Worm (Caenorhabditis elegans) whole organism, late embryonic: ENCODE data around the gene nprt-1.

ENCODE experiments used
- F13H6.1 ChIP-seq: sonication (generic microtip); optimal IDR thresholded peaks from 2 replicates; lab custom pipeline; 2016; ENCODE audit warnings: missing genetic modification characterization, missing compliant biosample characterization
- T23F11.4 ChIP-seq: fragments of 200-800 bp; sonication (Bioruptor generic); optimal IDR thresholded peaks from 2 replicates; lab custom pipeline; 2018; ENCODE audit warnings: mild to moderate bottlenecking, missing genetic modification characterization, missing compliant biosample characterization
- Y22D7AL.16 ChIP-seq: sonication (generic microtip); optimal IDR thresholded peaks from 2 replicates; lab custom pipeline; 2016; ENCODE audit warnings: missing genetic modification characterization, missing compliant biosample characterization
- ahr-1 ChIP-seq: sonication (generic microtip); optimal IDR thresholded peaks from 2 replicates; lab custom pipeline; 2016; ENCODE audit warnings: missing genetic modification characterization, missing compliant biosample characterization
- ceh-22 ChIP-seq: sonication (generic microtip); optimal IDR thresholded peaks from 2 replicates; lab custom pipeline; 2017; ENCODE audit warnings: missing biosample characterization, missing genetic modification characterization
- ceh-31 ChIP-seq: sonication (generic microtip); optimal IDR thresholded peaks from 2 replicates; lab custom pipeline; 2016; ENCODE audit warnings: missing genetic modification characterization, missing compliant biosample characterization
- ceh-34 ChIP-seq: sonication (generic microtip); optimal IDR thresholded peaks from 2 replicates; lab custom pipeline; 2016; ENCODE audit warnings: mild to moderate bottlenecking, missing genetic modification characterization, missing compliant biosample characterization
- ceh-45 ChIP-seq: fragments of 200-800 bp; sonication (Bioruptor generic); IDR thresholded peaks from 2 replicates; pipeline ENCODE4 v1.3.6; 2022; ENCODE audit warnings: missing genetic modification reagents, missing genetic modification characterization, missing compliant biosample characterization
- ceh-48 ChIP-seq: sonication (generic microtip); optimal IDR thresholded peaks from 2 replicates; lab custom pipeline; 2016; ENCODE audit warnings: missing genetic modification characterization, inconsistent platforms, missing compliant biosample characterization
- che-1 ChIP-seq: sonication (generic microtip); optimal IDR thresholded peaks from 2 replicates; lab custom pipeline; 2016; ENCODE audit warnings: mild to moderate bottlenecking, missing genetic modification characterization, missing compliant biosample characterization
- dve-1 ChIP-seq: sonication (generic microtip); optimal IDR thresholded peaks from 2 replicates; lab custom pipeline; 2017; ENCODE audit warnings: antibody characterized with exemption, mild to moderate bottlenecking, missing genetic modification characterization, missing compliant biosample characterization
- eyg-1 ChIP-seq: sonication (generic microtip); optimal IDR thresholded peaks from 2 replicates; lab custom pipeline; 2016; ENCODE audit warnings: missing genotype, missing genetic modification characterization, missing compliant biosample characterization
- fkh-10 ChIP-seq: fragments of 150-350 bp; optimal IDR thresholded peaks from 2 replicates; lab custom pipeline; 2014; ENCODE audit warnings: missing biosample characterization, missing genetic modification reagents, missing genetic modification characterization
- fkh-6 ChIP-seq: sonication (generic microtip); optimal IDR thresholded peaks from 2 replicates; lab custom pipeline; 2016; ENCODE audit warnings: missing genetic modification characterization, missing compliant biosample characterization
- hlh-13 ChIP-seq: fragments of 200-800 bp; sonication (Bioruptor generic); optimal IDR thresholded peaks from 2 replicates; lab custom pipeline; 2018; ENCODE audit warnings: mild to moderate bottlenecking, missing genetic modification characterization, missing compliant biosample characterization
- hlh-15 ChIP-seq: sonication (generic microtip); optimal IDR thresholded peaks from 2 replicates; lab custom pipeline; 2016; ENCODE audit warnings: missing genetic modification characterization, missing compliant biosample characterization
- hlh-6 ChIP-seq: sonication (generic microtip); optimal IDR thresholded peaks from 2 replicates; lab custom pipeline; 2016; ENCODE audit warnings: missing genotype, missing genetic modification characterization, missing compliant biosample characterization
- lim-6 ChIP-seq: sonication (generic microtip); optimal IDR thresholded peaks from 2 replicates; lab custom pipeline; 2016; ENCODE audit warnings: missing genetic modification characterization, missing compliant biosample characterization
- lin-11 ChIP-seq: fragments of 200-800 bp; sonication (Bioruptor generic); optimal IDR thresholded peaks from 2 replicates; lab custom pipeline; 2018; ENCODE audit warnings: mild to moderate bottlenecking, missing genetic modification characterization, missing compliant biosample characterization
- madf-2 ChIP-seq: sonication (generic microtip); optimal IDR thresholded peaks from 2 replicates; lab custom pipeline; 2017; ENCODE audit warnings: missing genetic modification characterization, missing compliant biosample characterization
- nfya-1 ChIP-seq: sonication (generic microtip); optimal IDR thresholded peaks from 2 replicates; lab custom pipeline; 2017; ENCODE audit warnings: missing genetic modification characterization, mild to moderate bottlenecking, missing compliant biosample characterization, antibody characterized with exemption, moderate library complexity
- nhr-232 ChIP-seq: sonication (generic microtip); optimal IDR thresholded peaks from 2 replicates; lab custom pipeline; 2016; ENCODE audit warnings: missing genetic modification characterization, missing compliant biosample characterization
- pag-3 ChIP-seq: sonication (generic microtip); optimal IDR thresholded peaks from 2 replicates; lab custom pipeline; 2016; ENCODE audit warnings: missing compliant biosample characterization, missing genetic modification characterization, borderline replicate concordance
- pat-9 ChIP-seq: fragments of 200-800 bp; sonication (Bioruptor generic); optimal IDR thresholded peaks from 2 replicates; lab custom pipeline; 2018; ENCODE audit warnings: mild to moderate bottlenecking, missing genetic modification characterization, moderate library complexity, missing compliant biosample characterization
- pha-2 ChIP-seq: sonication (generic microtip); optimal IDR thresholded peaks from 2 replicates; lab custom pipeline; 2017; ENCODE audit warnings: mild to moderate bottlenecking, missing genetic modification characterization, missing compliant biosample characterization
- pros-1 ChIP-seq: fragments of 150-350 bp; optimal IDR thresholded peaks from 2 replicates; lab custom pipeline; 2014; ENCODE audit warnings: missing biosample characterization, missing genetic modification reagents, missing genetic modification characterization
- sdc-2 ChIP-seq: sonication (generic microtip); optimal IDR thresholded peaks from 2 replicates; lab custom pipeline; 2016; ENCODE audit warnings: missing genotype, missing genetic modification characterization, missing compliant biosample characterization
- sox-2 ChIP-seq: fragments of 200-800 bp; sonication (Bioruptor generic); IDR thresholded peaks from 2 replicates; pipeline ENCODE4 v1.3.6; 2022; ENCODE audit warnings: missing genetic modification reagents, missing genetic modification characterization, missing compliant biosample characterization
- sox-4 ChIP-seq: sonication (generic microtip); optimal IDR thresholded peaks from 2 replicates; lab custom pipeline; 2017; ENCODE audit warnings: mild to moderate bottlenecking, missing genetic modification characterization, inconsistent platforms, missing compliant biosample characterization
- tbx-2 ChIP-seq: sonication (generic microtip); optimal IDR thresholded peaks from 2 replicates; lab custom pipeline; 2016; ENCODE audit warnings: missing genetic modification characterization, missing compliant biosample characterization
- ttx-3 ChIP-seq: sonication (generic microtip); optimal IDR thresholded peaks from 2 replicates; lab custom pipeline; 2016; ENCODE audit warnings: missing genetic modification reagents, missing genetic modification characterization, missing compliant biosample characterization
- unc-3 ChIP-seq, 2 experiments: fragments of 200-800 bp in 1 of 2; sonication (Bioruptor generic) in 1 of 2; sonication (generic microtip) in 1 of 2; conservative IDR thresholded peaks in 1 of 2; optimal IDR thresholded peaks in 1 of 2; 2 replicates each; pipeline versions ENCODE4 v1.3.6 to Lab custom; 2016 to 2022; ENCODE audit warnings: missing compliant biosample characterization in 2 of 2, missing genetic modification characterization in 2 of 2, missing genetic modification reagents in 1 of 2
- unc-42 ChIP-seq: sonication (generic microtip); optimal IDR thresholded peaks from 2 replicates; lab custom pipeline; 2016; ENCODE audit warnings: missing genotype, missing genetic modification characterization, missing compliant biosample characterization
- unc-55 ChIP-seq: sonication (generic microtip); optimal IDR thresholded peaks from 2 replicates; lab custom pipeline; 2017; ENCODE audit warnings: missing biosample characterization, missing genetic modification reagents, missing genetic modification characterization
- zip-5 ChIP-seq: sonication (generic microtip); optimal IDR thresholded peaks from 2 replicates; lab custom pipeline; 2016; ENCODE audit warnings: missing genetic modification characterization, missing compliant biosample characterization

The nprt-1 gene

ce11 chrIV:2841260-2841659 is 49.0 kb downstream of the nprt-1 start, which contains the start of gene clec-83:
Gene clec-83, minus strand, starts transcription at chrIV:2841472.
- TF ChIP-seq ceh-31 (tag; lab: Kevin White, UChicago) (no peak), eyg-1 (tag; lab: Kevin White, UChicago) (no peak)

DNA sequence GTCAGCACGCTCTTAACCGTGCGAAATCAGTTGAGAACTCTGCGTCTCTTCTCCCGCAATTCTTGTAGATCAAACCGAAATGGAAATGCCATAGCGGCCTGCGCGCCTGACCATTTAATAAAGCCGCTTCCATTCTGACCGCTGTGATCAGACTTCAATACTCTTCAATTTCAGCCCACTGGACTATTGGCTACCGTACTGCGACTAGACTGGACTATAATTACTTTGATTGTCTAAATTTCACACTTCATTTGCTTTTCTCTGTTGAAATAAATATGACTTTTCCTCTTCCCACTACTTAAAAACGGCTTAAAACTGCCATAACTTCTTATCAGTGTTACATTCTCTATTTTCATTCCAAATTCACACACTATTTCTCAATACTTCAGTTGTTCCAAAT is 51.9 kb downstream of the nprt-1 start, which contains the start of gene Y54G2A.7:
TSS of gene Y54G2A.7 (plus strand) at position 301 of the 400 bp plus-strand sequence.
- TF ChIP-seq lin-11 (tag; lab: Kevin White, UChicago), result no peak
- TF ChIP-seq ahr-1 (tag; lab: Kevin White, UChicago), result no peak
- no peak for TF ChIP-seq sdc-2
- TF ChIP-seq unc-55 (GFP tag; lab: Kevin White, UChicago), result no peak
- no peak for TF ChIP-seq Y22D7AL.16
- no peak for TF ChIP-seq pag-3 (tag; lab: Kevin White, UChicago)
- no peak for TF ChIP-seq hlh-13 (GFP tag; lab: Kevin White, UChicago)

DNA sequence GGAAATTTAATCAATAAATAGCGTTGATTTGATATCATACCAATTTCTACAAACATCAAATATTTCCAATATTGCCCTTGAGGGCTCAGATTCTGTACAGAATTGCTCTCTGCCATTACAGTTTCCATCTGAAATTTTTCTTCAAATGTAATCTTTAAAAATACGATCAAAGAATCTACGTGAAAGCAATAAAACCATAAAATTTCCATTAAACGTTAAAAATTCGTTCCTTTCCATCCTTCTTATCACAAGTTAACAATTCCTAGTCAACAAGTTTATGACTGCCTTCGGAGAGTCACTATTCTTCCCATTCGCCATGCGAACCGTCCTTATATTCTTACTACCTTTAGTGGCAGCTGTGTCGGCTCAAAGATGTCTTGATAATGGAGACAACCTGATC is 54.9 kb downstream of the nprt-1 start, which contains the start of gene clec-82:
TSS of gene clec-82 (plus strand) at position 301 of the 400 bp plus-strand sequence.
- TF ChIP-seq madf-2, result no peak
- TF ChIP-seq T23F11.4 (GFP tag; lab: Kevin White, UChicago), result no peak
- TF ChIP-seq nhr-232 (tag; lab: Kevin White, UChicago), result no peak
- TF ChIP-seq fkh-6 (tag; lab: Kevin White, UChicago), result no peak
- no peak for TF ChIP-seq ttx-3 (tag; lab: Kevin White, UChicago)
- no peak for TF ChIP-seq unc-3 (GFP tag; conservative IDR thresholded peaks at IDR 0.05; lab: Robert Waterston, UW)
- no peak for TF ChIP-seq unc-3 (tag; optimal IDR thresholded peaks at IDR 0.05; lab: Kevin White, UChicago)
- TF ChIP-seq sox-2 (GFP tag; lab: Robert Waterston, UW), result no peak
- no peak for TF ChIP-seq ceh-48 (tag; lab: Kevin White, UChicago)
- TF ChIP-seq F13H6.1, result no peak
- TF ChIP-seq hlh-6, result no peak
- no peak for TF ChIP-seq zip-5 (tag; lab: Kevin White, UChicago)
- no peak for TF ChIP-seq ceh-34 (tag; lab: Kevin White, UChicago)
- no peak for TF ChIP-seq tbx-2 (tag; lab: Kevin White, UChicago)
- TF ChIP-seq dve-1 (tag; lab: Kevin White, UChicago), result no peak
- no peak for TF ChIP-seq Y22D7AL.16
- TF ChIP-seq pros-1 (tag; lab: Kevin White, UChicago), result no peak
- TF ChIP-seq ceh-22 (tag; lab: Kevin White, UChicago), result no peak

ce11 chrIV:2834516-2834915 is 55.7 kb downstream of the nprt-1 start, which contains the start of gene pudl-2:
Gene pudl-2, plus strand, starts transcription at chrIV:2834816.
- no peak for TF ChIP-seq ceh-22 (tag; lab: Kevin White, UChicago)
- TF ChIP-seq pha-2 (tag; lab: Kevin White, UChicago), result no peak
- TF ChIP-seq dve-1 (tag; lab: Kevin White, UChicago), result no peak
- no peak for TF ChIP-seq fkh-10
- no peak for TF ChIP-seq nfya-1 (tag; lab: Kevin White, UChicago)
- TF ChIP-seq che-1, result no peak
- no peak for TF ChIP-seq hlh-15 (tag; lab: Kevin White, UChicago)
- TF ChIP-seq sox-4, result no peak
- no peak for TF ChIP-seq unc-3 (GFP tag; conservative IDR thresholded peaks at IDR 0.05; lab: Robert Waterston, UW)
- TF ChIP-seq unc-3 (tag; optimal IDR thresholded peaks at IDR 0.05; lab: Kevin White, UChicago), result no peak
- no peak for TF ChIP-seq lim-6 (tag; lab: Kevin White, UChicago)
- TF ChIP-seq tbx-2 (tag; lab: Kevin White, UChicago), result no peak
- no peak for TF ChIP-seq fkh-6 (tag; lab: Kevin White, UChicago)
- TF ChIP-seq pat-9 (tag; lab: Kevin White, UChicago), result no peak
- TF ChIP-seq pag-3 (tag; lab: Kevin White, UChicago), result no peak
- TF ChIP-seq unc-42 (tag; lab: Kevin White, UChicago), result no peak
- no peak for TF ChIP-seq lin-11 (tag; lab: Kevin White, UChicago)
- TF ChIP-seq ceh-45 (GFP tag; lab: Robert Waterston, UW), result no peak
